Worm (Caenorhabditis elegans): ENCODE data around the gene F59B10.3.

Gene F59B10.3

DNA sequence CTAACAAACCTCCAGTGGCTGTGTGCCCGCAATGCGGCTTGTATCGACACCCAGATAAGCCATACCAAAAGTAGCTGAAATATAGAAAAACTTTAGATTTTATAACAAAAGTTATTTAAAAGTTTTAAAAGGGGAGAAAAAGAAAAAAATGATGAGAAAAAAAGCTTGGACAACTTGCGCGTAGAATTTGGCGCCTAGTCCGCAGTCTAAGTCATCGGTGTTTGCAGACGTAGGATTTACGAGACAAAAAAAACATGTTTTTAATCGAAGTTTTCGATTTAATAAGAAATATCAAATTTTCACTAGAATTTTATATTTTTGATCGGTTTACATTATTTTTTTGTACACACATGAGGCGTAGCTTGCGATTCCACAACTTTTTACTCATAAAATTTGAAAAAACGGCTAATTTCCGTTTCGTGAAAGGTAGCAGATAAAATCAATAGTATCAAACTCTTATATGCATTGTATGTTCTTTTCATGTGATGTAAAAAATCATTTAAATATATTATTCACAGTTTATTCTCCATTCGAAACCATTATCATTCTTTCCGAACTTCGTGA, 31.7 kb downstream of the F59B10.3 start, which contains the start of gene pro-1 (continued):
- TF ChIP-seq lin-15B (tag; optimal IDR thresholded peaks at IDR 0.05) (no peak), zip-4 (GFP tag; optimal IDR thresholded peaks at IDR 0.05) (no peak), fkh-10 (GFP tag; optimal IDR thresholded peaks at IDR 0.05) (no peak), F16B12.6 (tag; optimal IDR thresholded peaks at IDR 0.05) (peak; percentile 97), C16A3.4 (tag; optimal IDR thresholded peaks at IDR 0.05) (peak; percentile 75), jun-1 (tag; optimal IDR thresholded peaks at IDR 0.05) (peak; percentile 4), ama-1 (optimal IDR thresholded peaks at IDR 0.05) (peak; percentile 98), lin-35 (GFP tag; optimal IDR thresholded peaks at IDR 0.05) (peak; percentile 66 to 83), unc-86 (tag; optimal IDR thresholded peaks at IDR 0.05) (peak; percentile 60), alr-1 (tag; optimal IDR thresholded peaks at IDR 0.05; ENCODE audit: borderline replicate concordance) (no peak), hlh-4 (tag; optimal IDR thresholded peaks at IDR 0.05) (no peak), elt-2 (tag; optimal IDR thresholded peaks at IDR 0.05) (peak; percentile 50), ces-1 (GFP tag; optimal IDR thresholded peaks at IDR 0.05) (no peak), lin-39 (tag; optimal IDR thresholded peaks at IDR 0.05) (peak; percentile 43), nhr-76 (tag; optimal IDR thresholded peaks at IDR 0.05) (no peak), C04F5.9 (tag; optimal IDR thresholded peaks at IDR 0.05) (peak; percentile 19), unc-98 (GFP tag; IDR thresholded peaks at IDR 0.05) (0 out of 2 replicates have a peak, but pooled peaks have one; percentile 4), sup-37 (GFP tag; optimal IDR thresholded peaks at IDR 0.05) (no peak), mab-9 (GFP tag; IDR thresholded peaks at IDR 0.05) (peak; percentile 37), nhr-85 (tag) (peak; percentile 84), nhr-20 (tag; optimal IDR thresholded peaks at IDR 0.05) (peak; percentile 85), lir-3 (tag; optimal IDR thresholded peaks at IDR 0.05; ENCODE audit: poor library complexity) (peak; percentile 28), unc-30 (tag; optimal IDR thresholded peaks at IDR 0.05) (no peak), hlh-17 (GFP tag; optimal IDR thresholded peaks at IDR 0.05; ENCODE audit: borderline replicate concordance) (no peak), C34B4.2 (tag; optimal IDR thresholded peaks at IDR 0.05) (no peak), tlp-1 (tag; optimal IDR thresholded peaks at IDR 0.05) (no peak), snpc-4 (tag; optimal IDR thresholded peaks at IDR 0.05) (peak; percentile 25), nhr-77 (tag; optimal IDR thresholded peaks at IDR 0.05) (peak; percentile 13), isw-1 (GFP tag; IDR thresholded peaks at IDR 0.05) (peak; percentile 45; the same call in 1 of the 2 replicates), nhr-84 (tag; optimal IDR thresholded peaks at IDR 0.05) (no peak), zag-1 (tag; optimal IDR thresholded peaks at IDR 0.05) (no peak), sox-4 (tag; optimal IDR thresholded peaks at IDR 0.05) (no peak), skn-1 (tag; optimal IDR thresholded peaks at IDR 0.05) (peak; percentile 64), mdl-1 (tag; optimal IDR thresholded peaks at IDR 0.05) (peak in 1 of 2 experiments; percentile 67), vab-15 (tag; optimal IDR thresholded peaks at IDR 0.05) (no peak), lsy-2 (tag; optimal IDR thresholded peaks at IDR 0.05) (peak; percentile 82), hpl-2 (GFP tag; optimal IDR thresholded peaks at IDR 0.05) (no peak), ceh-63 (GFP tag; optimal IDR thresholded peaks at IDR 0.05) (no peak), pag-3 (tag; optimal IDR thresholded peaks at IDR 0.05; ENCODE audit: borderline replicate concordance, insufficient read depth) (peak; percentile 48), pqm-1 (tag; optimal IDR thresholded peaks at IDR 0.05) (no peak)

DNA sequence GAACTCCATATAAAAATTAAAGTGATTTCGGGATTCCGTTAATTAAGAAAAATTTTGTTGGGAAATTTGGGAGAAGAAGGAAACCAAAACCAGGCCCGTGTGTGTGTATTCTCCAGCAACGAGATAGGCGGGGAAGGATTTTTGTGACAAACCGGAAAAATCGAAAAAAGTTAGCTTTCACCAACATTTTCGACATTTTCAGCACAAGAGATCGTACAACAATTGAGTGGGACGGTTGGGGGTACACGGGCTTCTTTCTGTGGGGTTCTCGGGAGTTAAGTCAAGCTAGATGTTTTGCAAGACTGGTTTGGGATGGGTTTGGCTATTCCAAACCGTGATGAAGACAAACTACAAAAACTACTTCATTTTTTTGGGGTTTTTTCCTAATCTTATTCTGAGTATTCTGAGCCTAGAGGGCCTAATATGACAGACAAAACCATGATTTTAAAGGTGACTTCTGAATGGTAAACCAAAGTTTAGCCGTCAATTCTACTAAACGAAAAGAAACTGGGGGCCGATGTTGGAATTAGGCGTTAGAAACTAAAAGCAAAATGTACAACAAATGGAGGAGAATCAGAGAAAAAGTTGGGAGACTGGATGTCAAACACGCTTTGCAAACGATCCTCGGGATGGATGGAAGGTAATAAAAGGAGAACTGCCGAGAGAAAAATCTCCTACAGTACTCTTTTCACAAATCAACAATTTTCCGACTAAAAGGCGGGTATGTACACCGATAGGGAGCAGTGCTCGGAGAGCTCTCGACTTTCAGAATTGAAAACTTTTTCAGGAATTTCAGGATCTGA, 32.5 kb downstream of the F59B10.3 start:
- no peak for TF ChIP-seq isw-1 (GFP tag; IDR thresholded peaks at IDR 0.05)
- no peak for TF ChIP-seq ceh-88 (GFP tag; IDR thresholded peaks at IDR 0.05)
- TF ChIP-seq unc-98 (GFP tag; IDR thresholded peaks at IDR 0.05) = no peak
- TF ChIP-seq pag-3 (tag; optimal IDR thresholded peaks at IDR 0.05; ENCODE audit: borderline replicate concordance, insufficient read depth) = no peak
- peak; percentile 15 for TF ChIP-seq sup-37 (GFP tag; optimal IDR thresholded peaks at IDR 0.05)
- TF ChIP-seq lin-35 (GFP tag; optimal IDR thresholded peaks at IDR 0.05) = peak in 1 of 2 experiments; percentile 1
- TF ChIP-seq sox-4 (tag; optimal IDR thresholded peaks at IDR 0.05) = no peak
- no peak for TF ChIP-seq ztf-11 (tag; optimal IDR thresholded peaks at IDR 0.05)
- TF ChIP-seq nhr-28 (tag; optimal IDR thresholded peaks at IDR 0.05) = no peak
- TF ChIP-seq lin-39 (tag; optimal IDR thresholded peaks at IDR 0.05) = no peak
- no peak for TF ChIP-seq rnt-1 (tag; optimal IDR thresholded peaks at IDR 0.05)
- 0 out of 2 replicates have a peak, but pooled peaks have one; percentile 83 for TF ChIP-seq ets-5 (GFP tag; IDR thresholded peaks at IDR 0.05)
- TF ChIP-seq lsy-2 (tag; optimal IDR thresholded peaks at IDR 0.05) = no peak
- TF ChIP-seq blmp-1 (tag; optimal IDR thresholded peaks at IDR 0.05) = peak; percentile 6
- no peak for TF ChIP-seq nhr-20 (tag; optimal IDR thresholded peaks at IDR 0.05)
- no peak for TF ChIP-seq lin-14 (GFP tag; optimal IDR thresholded peaks at IDR 0.05)
- TF ChIP-seq unc-30 (tag; optimal IDR thresholded peaks at IDR 0.05) = no peak
- no peak for TF ChIP-seq nhr-71 (tag; optimal IDR thresholded peaks at IDR 0.05)
- TF ChIP-seq tlp-1 (tag; optimal IDR thresholded peaks at IDR 0.05) = no peak
- no peak for TF ChIP-seq ceh-90 (tag; optimal IDR thresholded peaks at IDR 0.05)
- no peak for TF ChIP-seq C34B4.2 (tag; optimal IDR thresholded peaks at IDR 0.05)
- no peak for TF ChIP-seq nhr-77 (tag; optimal IDR thresholded peaks at IDR 0.05)
